Worm (Caenorhabditis elegans): ENCODE results near the gene lex-1.
A peak's percentile ranks its signal among the peaks of the same experiment; 100 is the strongest.

lex-1 gene

ce11 chrIV:12078907-12079523 is at the start of gene lex-1:
TSS of gene lex-1 (plus strand) at chrIV:12079473.
- TF ChIP-seq unc-42 (tag; optimal IDR thresholded peaks at IDR 0.05) (peak; percentile 27), pha-2 (tag; optimal IDR thresholded peaks at IDR 0.05) (no peak), ceh-9 (tag; optimal IDR thresholded peaks at IDR 0.05) (no peak), ceh-30 (tag; optimal IDR thresholded peaks at IDR 0.05) (no peak), pha-4 (tag; optimal IDR thresholded peaks at IDR 0.05) (no peak), ceh-31 (tag; optimal IDR thresholded peaks at IDR 0.05) (peak; percentile 26), ztf-16 (tag; optimal IDR thresholded peaks at IDR 0.05) (no peak), lin-11 (tag; optimal IDR thresholded peaks at IDR 0.05) (no peak), hlh-30 (tag; optimal IDR thresholded peaks at IDR 0.05; ENCODE audit: insufficient read depth) (peak; percentile 75), nfya-1 (tag; optimal IDR thresholded peaks at IDR 0.05) (peak; percentile 38)

DNA sequence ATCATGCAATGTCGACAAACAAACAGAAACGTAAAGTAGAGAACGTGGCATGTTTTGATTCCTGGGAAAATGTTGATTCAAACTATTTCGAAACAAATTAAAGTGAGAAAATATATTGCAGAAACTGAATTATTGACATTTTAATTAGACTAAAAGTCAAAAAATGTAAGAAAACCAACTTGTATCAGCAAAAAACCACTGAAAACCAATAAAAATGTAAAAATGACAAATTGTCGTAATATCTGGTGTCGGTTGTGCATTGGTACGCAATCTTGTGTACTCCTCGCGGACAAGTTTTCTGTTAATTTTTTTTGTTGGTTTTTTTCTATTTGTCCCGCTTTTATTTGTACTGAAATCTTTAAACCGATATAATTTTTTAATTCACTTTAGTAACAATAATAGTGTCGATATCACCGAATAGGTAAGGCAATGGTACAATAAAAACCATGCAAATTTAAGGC is 49.5 kb upstream of the lex-1 start, which contains the start of gene T12G3.11:
TSS of gene T12G3.11 (minus strand) at position 51 of the 461 bp plus-strand sequence.
- TF ChIP-seq elt-2 (tag; optimal IDR thresholded peaks at IDR 0.05) (no peak), ceh-2 (tag; optimal IDR thresholded peaks at IDR 0.05) (no peak), ceh-45 (GFP tag; IDR thresholded peaks at IDR 0.05) (no peak), hlh-8 (tag; optimal IDR thresholded peaks at IDR 0.05) (no peak), madf-2 (tag; optimal IDR thresholded peaks at IDR 0.05) (no peak), eyg-1 (tag; optimal IDR thresholded peaks at IDR 0.05) (no peak), ceh-34 (tag; optimal IDR thresholded peaks at IDR 0.05) (no peak), Y22D7AL.16 (tag; optimal IDR thresholded peaks at IDR 0.05) (no peak), K02D7.2 (tag; optimal IDR thresholded peaks at IDR 0.05) (no peak), T23F11.4 (GFP tag; optimal IDR thresholded peaks at IDR 0.05) (no peak), ceh-19 (GFP tag; optimal IDR thresholded peaks at IDR 0.05) (no peak), dmd-4 (tag; optimal IDR thresholded peaks at IDR 0.05; ENCODE audit: borderline replicate concordance) (no peak), pat-9 (tag; optimal IDR thresholded peaks at IDR 0.05) (no peak), unc-86 (tag; optimal IDR thresholded peaks at IDR 0.05) (no peak), ceh-48 (tag; optimal IDR thresholded peaks at IDR 0.05) (no peak)

DNA sequence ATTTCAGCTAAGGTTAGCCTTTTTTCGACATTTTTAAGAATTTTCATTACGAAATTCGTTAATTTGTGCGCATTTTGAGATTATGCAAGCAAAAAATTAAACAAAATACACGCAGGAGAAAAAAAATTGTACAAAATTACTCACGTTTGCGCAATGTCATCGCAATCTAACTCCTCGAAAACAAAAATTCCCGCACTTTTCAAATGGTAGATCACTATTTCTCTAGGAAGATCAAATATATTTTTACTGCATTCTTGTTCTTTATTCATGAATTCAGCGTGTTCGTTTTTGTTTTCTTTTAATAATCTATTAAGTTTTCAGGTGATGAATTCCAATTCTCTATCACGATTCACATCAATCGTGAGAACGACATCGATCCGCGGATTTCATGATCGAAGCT is 48.3 kb upstream of the lex-1 start, which contains the start of the genes T12G3.6 and mrpl-51:
TSS of gene T12G3.6 (minus strand) at position 269 of the 400 bp plus-strand sequence.
TSS of gene mrpl-51 (plus strand) at position 322 of the 400 bp plus-strand sequence.
- no peak for TF ChIP-seq fkh-6 (tag; optimal IDR thresholded peaks at IDR 0.05)

ce11 chrIV:12032383-12032782 is 46.9 kb upstream of the lex-1 start:
- TF ChIP-seq ceh-19 (GFP tag; optimal IDR thresholded peaks at IDR 0.05) (no peak), elt-4 (tag; optimal IDR thresholded peaks at IDR 0.05) (no peak), K09A11.1 (tag; optimal IDR thresholded peaks at IDR 0.05; ENCODE audit: insufficient read depth) (no peak), hlh-8 (tag; optimal IDR thresholded peaks at IDR 0.05) (no peak), lim-6 (tag; optimal IDR thresholded peaks at IDR 0.05) (no peak), ceh-48 (tag; optimal IDR thresholded peaks at IDR 0.05) (peak; percentile 79), ceh-22 (tag; optimal IDR thresholded peaks at IDR 0.05) (peak; percentile 81), pax-1 (tag; optimal IDR thresholded peaks at IDR 0.05) (peak; percentile 26), mec-3 (tag; optimal IDR thresholded peaks at IDR 0.05; ENCODE audit: borderline replicate concordance) (no peak), syd-9 (tag; optimal IDR thresholded peaks at IDR 0.05) (no peak), ama-1 (optimal IDR thresholded peaks at IDR 0.05) (peak; percentile 70), F13H6.1 (tag; optimal IDR thresholded peaks at IDR 0.05) (peak; percentile 3), pat-9 (tag; optimal IDR thresholded peaks at IDR 0.05) (no peak), hlh-30 (tag; optimal IDR thresholded peaks at IDR 0.05; ENCODE audit: insufficient read depth) (peak; percentile 98), hlh-6 (tag; optimal IDR thresholded peaks at IDR 0.05) (no peak), unc-55 (GFP tag; optimal IDR thresholded peaks at IDR 0.05) (peak; percentile 73), gmeb-2 (tag; optimal IDR thresholded peaks at IDR 0.05) (no peak), fkh-10 (GFP tag; optimal IDR thresholded peaks at IDR 0.05) (no peak), sox-2 (GFP tag; IDR thresholded peaks at IDR 0.05) (no peak), dmd-4 (tag; optimal IDR thresholded peaks at IDR 0.05; ENCODE audit: borderline replicate concordance) (no peak), tbx-7 (tag; optimal IDR thresholded peaks at IDR 0.05) (no peak), hlh-15 (tag; optimal IDR thresholded peaks at IDR 0.05) (no peak), lin-11 (tag; optimal IDR thresholded peaks at IDR 0.05) (no peak), dve-1 (tag; optimal IDR thresholded peaks at IDR 0.05) (peak; percentile 63), elt-2 (tag; optimal IDR thresholded peaks at IDR 0.05) (peak; percentile 74), ceh-34 (tag; optimal IDR thresholded peaks at IDR 0.05) (peak; percentile 59), tbx-2 (tag; optimal IDR thresholded peaks at IDR 0.05) (peak; percentile 64), sdc-2 (tag; optimal IDR thresholded peaks at IDR 0.05) (peak; percentile 14), madf-2 (tag; optimal IDR thresholded peaks at IDR 0.05) (peak; percentile 45), ceh-2 (tag; optimal IDR thresholded peaks at IDR 0.05) (peak; percentile 64), unc-42 (tag; optimal IDR thresholded peaks at IDR 0.05) (peak; percentile 20)

Data from whole organism, late embryonic.